Fruit fly (Drosophila melanogaster) whole organism, embryonic: ENCODE measurements around the gene CG43707.

Experiments used
- CG10147 ChIP-seq: fragments of 200-800 bp; sonication (Bioruptor generic); optimal IDR thresholded peaks from 2 replicates; lab custom pipeline; 2019; ENCODE audit warnings: missing biosample characterization, mild to moderate bottlenecking, missing genetic modification characterization, moderate library complexity
- CG10267 ChIP-seq: fragments of 200-800 bp; sonication (Bioruptor generic); optimal IDR thresholded peaks from 2 replicates; lab custom pipeline; 2018; ENCODE audit warnings: missing biosample characterization, mild to moderate bottlenecking, missing genetic modification characterization, moderate library complexity
- CG10321 ChIP-seq: fragments of 200-800 bp; sonication (Bioruptor generic); IDR thresholded peaks from 2 replicates; pipeline ENCODE4 v1.3.6; 2022; ENCODE audit warnings: missing biosample characterization, missing genetic modification characterization
- CG10366 ChIP-seq: fragments of 200-800 bp; sonication (Bioruptor generic); IDR thresholded peaks from 2 replicates; pipeline ENCODE4 v1.3.6; 2022; ENCODE audit warnings: missing biosample characterization, missing genetic modification characterization
- CG10543 ChIP-seq: fragments of 200-800 bp; sonication (Bioruptor generic); optimal IDR thresholded peaks from 3 replicates; lab custom pipeline; 2017; ENCODE audit warnings: missing biosample characterization, mild to moderate bottlenecking, missing genetic modification characterization, moderate library complexity
- CG12104 ChIP-seq: fragments of 200-800 bp; sonication (Bioruptor generic); optimal IDR thresholded peaks from 3 replicates; lab custom pipeline; 2016; ENCODE audit warnings: missing biosample characterization, missing genetic modification characterization
- CG12744 ChIP-seq: fragments of 200-800 bp; sonication (Bioruptor generic); optimal IDR thresholded peaks from 2 replicates; lab custom pipeline; 2016; ENCODE audit warnings: missing biosample characterization, missing genetic modification characterization
- CG14710 ChIP-seq: fragments of 200-800 bp; sonication (Bioruptor generic); optimal IDR thresholded peaks from 3 replicates; lab custom pipeline; 2019; ENCODE audit warnings: missing biosample characterization, mild to moderate bottlenecking, missing genetic modification characterization, moderate library complexity
- CG15269 ChIP-seq: fragments of 200-800 bp; sonication (Bioruptor generic); optimal IDR thresholded peaks from 2 replicates; lab custom pipeline; 2018; ENCODE audit warnings: missing biosample characterization, mild to moderate bottlenecking, missing genetic modification characterization, moderate library complexity
- CG17361 ChIP-seq: fragments of 200-800 bp; sonication (Bioruptor generic); IDR thresholded peaks from 3 replicates; pipeline ENCODE4 v1.3.6; 2022; ENCODE audit warnings: missing biosample characterization, missing genetic modification characterization
- CG17385 ChIP-seq: fragments of 200-800 bp; sonication (Bioruptor generic); optimal IDR thresholded peaks from 3 replicates; lab custom pipeline; 2018; ENCODE audit warnings: missing biosample characterization, mild to moderate bottlenecking, missing genetic modification characterization
- CG2199 ChIP-seq: fragments of 200-800 bp; sonication (Bioruptor generic); IDR thresholded peaks from 3 replicates; pipeline ENCODE4 v1.3.6; 2022; ENCODE audit warnings: missing biosample characterization, missing genetic modification characterization
- CG2875 ChIP-seq: fragments of 200-800 bp; sonication (Bioruptor generic); optimal IDR thresholded peaks from 2 replicates; lab custom pipeline; 2017; ENCODE audit warnings: missing biosample characterization, mild to moderate bottlenecking, missing genetic modification characterization, missing genetic modification reagents
- CG30403 ChIP-seq: fragments of 200-800 bp; sonication (Bioruptor generic); optimal IDR thresholded peaks from 3 replicates; lab custom pipeline; 2016; ENCODE audit warnings: missing biosample characterization, missing genetic modification characterization
- CG31224 ChIP-seq: fragments of 200-800 bp; sonication (Bioruptor generic); IDR thresholded peaks from 2 replicates; pipeline ENCODE4 v1.3.6; 2022; ENCODE audit warnings: missing biosample characterization, missing genetic modification characterization
- CG5953 ChIP-seq: fragments of 200-800 bp; sonication (Bioruptor generic); IDR thresholded peaks from 2 replicates; pipeline ENCODE4 v1.3.6; 2022; ENCODE audit warnings: missing biosample characterization, missing genetic modification characterization
- CG6254 ChIP-seq: fragments of 200-800 bp; sonication (Bioruptor generic); optimal IDR thresholded peaks from 3 replicates; lab custom pipeline; 2017; ENCODE audit warnings: mild to moderate bottlenecking, missing biosample characterization, missing genetic modification reagents, missing genetic modification characterization
- CG6854 ChIP-seq: fragments of 200-800 bp; sonication (Bioruptor generic); optimal IDR thresholded peaks from 3 replicates; lab custom pipeline; 2017; ENCODE audit warnings: missing biosample characterization, mild to moderate bottlenecking, missing genetic modification characterization
- CG7839 ChIP-seq: fragments of 200-800 bp; sonication (Bioruptor generic); optimal IDR thresholded peaks from 3 replicates; lab custom pipeline; 2018; ENCODE audit warnings: missing biosample characterization, mild to moderate bottlenecking, missing genetic modification characterization, moderate library complexity
- CG8281 ChIP-seq: fragments of 200-800 bp; sonication (Bioruptor generic); optimal IDR thresholded peaks from 2 replicates; lab custom pipeline; 2018; ENCODE audit warnings: missing biosample characterization, mild to moderate bottlenecking, missing genetic modification characterization, moderate library complexity
- CG8478 ChIP-seq: fragments of >200 bp; optimal IDR thresholded peaks from 2 replicates; lab custom pipeline; 2018
- CG9215 ChIP-seq: fragments of 200-800 bp; sonication (Bioruptor generic); IDR thresholded peaks from 2 replicates; pipeline ENCODE4 v1.3.6; 2022; ENCODE audit warnings: missing biosample characterization, missing genetic modification characterization
- Deaf1 ChIP-seq: fragments of 200-800 bp; optimal IDR thresholded peaks from 3 replicates; lab custom pipeline; 2019; ENCODE audit warnings: missing biosample characterization, mild to moderate bottlenecking, missing genetic modification characterization, moderate library complexity
- Drgx ChIP-seq: fragments of 200-800 bp; sonication (Bioruptor generic); IDR thresholded peaks from 2 replicates; pipeline ENCODE4 v1.3.6; 2022; ENCODE audit warnings: missing biosample characterization, missing genetic modification characterization
- Fer3 ChIP-seq: fragments of 200-800 bp; sonication (Bioruptor generic); optimal IDR thresholded peaks from 2 replicates; lab custom pipeline; 2018; ENCODE audit warnings: missing biosample characterization, mild to moderate bottlenecking, missing genetic modification characterization, moderate library complexity
- Gug ChIP-seq: fragments of 200-800 bp; sonication (Bioruptor generic); IDR thresholded peaks from 4 replicates; pipeline ENCODE4 v1.3.6; 2022; ENCODE audit warnings: missing biosample characterization, missing genetic modification characterization
- Hr3 ChIP-seq: fragments of 200-800 bp; sonication (Bioruptor generic); optimal IDR thresholded peaks from 3 replicates; lab custom pipeline; 2016; ENCODE audit warnings: missing biosample characterization, missing genetic modification characterization
- Hr78 ChIP-seq, 2 experiments: fragments of 200-800 bp in 1 of 2; fragments of >200 bp in 1 of 2; sonication (Bioruptor generic) in 1 of 2; optimal IDR thresholded peaks; 2 replicates each; lab custom pipeline; 2017 to 2019; ENCODE audit warnings: missing biosample characterization in 2 of 2, missing genetic modification characterization in 2 of 2, mild to moderate bottlenecking in 1 of 2, moderate library complexity in 1 of 2
- PHDP ChIP-seq: fragments of 200-800 bp; sonication (Bioruptor generic); optimal IDR thresholded peaks from 3 replicates; lab custom pipeline; 2018; ENCODE audit warnings: missing biosample characterization, mild to moderate bottlenecking, missing genetic modification characterization, moderate library complexity
- Six4 ChIP-seq: fragments of 200-800 bp; sonication (Bioruptor generic); optimal IDR thresholded peaks from 2 replicates; lab custom pipeline; 2016; ENCODE audit warnings: missing biosample characterization, missing genetic modification characterization
- amos ChIP-seq: fragments of 200-800 bp; sonication (Bioruptor generic); IDR thresholded peaks from 2 replicates; pipeline ENCODE4 v1.3.6; 2022; ENCODE audit warnings: missing biosample characterization, missing genetic modification characterization; ENCODE audit not compliant: partially characterized antibody
- dimm ChIP-seq: fragments of 200-800 bp; sonication (Bioruptor generic); IDR thresholded peaks from 2 replicates; pipeline ENCODE4 v1.3.6; 2022; ENCODE audit warnings: missing biosample characterization, missing genetic modification characterization
- dmrt99B ChIP-seq: fragments of 200-800 bp; sonication (Bioruptor generic); optimal IDR thresholded peaks from 2 replicates; lab custom pipeline; 2018; ENCODE audit warnings: missing biosample characterization, mild to moderate bottlenecking, missing genetic modification characterization, moderate library complexity
- dpn ChIP-seq, 2 experiments: fragments of 200-800 bp; sonication (Bioruptor generic); optimal IDR thresholded peaks; 3 replicates each; lab custom pipeline; 2016; ENCODE audit warnings: missing biosample characterization in 2 of 2, missing genetic modification characterization in 2 of 2
- eve ChIP-seq, 2 experiments: fragments of >200 bp; optimal IDR thresholded peaks; 2 replicates each; lab custom pipeline; 2017; ENCODE audit warnings: missing biosample characterization in 2 of 2, missing genetic modification characterization in 2 of 2
- fd3F ChIP-seq: fragments of 200-800 bp; sonication (Bioruptor generic); optimal IDR thresholded peaks from 2 replicates; lab custom pipeline; 2018; ENCODE audit warnings: missing biosample characterization, mild to moderate bottlenecking, missing genetic modification characterization, moderate library complexity
- gsb-n ChIP-seq: fragments of 200-800 bp; sonication (Bioruptor generic); optimal IDR thresholded peaks from 3 replicates; lab custom pipeline; 2018; ENCODE audit warnings: missing biosample characterization, mild to moderate bottlenecking, missing genetic modification characterization
- h ChIP-seq: fragments of >200 bp; optimal IDR thresholded peaks from 2 replicates; lab custom pipeline; 2017
- nau ChIP-seq: fragments of 200-800 bp; sonication (Bioruptor generic); optimal IDR thresholded peaks from 3 replicates; lab custom pipeline; 2017; ENCODE audit warnings: missing biosample characterization, mild to moderate bottlenecking, missing genetic modification characterization, missing genetic modification reagents
- nerfin-1 ChIP-seq: fragments of 200-800 bp; sonication (Bioruptor generic); optimal IDR thresholded peaks from 3 replicates; lab custom pipeline; 2019; ENCODE audit warnings: missing biosample characterization, mild to moderate bottlenecking, missing genetic modification characterization, moderate library complexity
- nom ChIP-seq: fragments of 200-800 bp; sonication (Bioruptor generic); optimal IDR thresholded peaks from 2 replicates; lab custom pipeline; 2017; ENCODE audit warnings: missing biosample characterization, missing genetic modification characterization, mild to moderate bottlenecking, moderate library complexity, missing genetic modification reagents
- pum ChIP-seq: fragments of 200-800 bp; sonication (Bioruptor generic); optimal IDR thresholded peaks from 2 replicates; lab custom pipeline; 2016; ENCODE audit warnings: missing biosample characterization, missing genetic modification characterization
- rib ChIP-seq: fragments of 200-800 bp; sonication (Bioruptor generic); IDR thresholded peaks from 2 replicates; pipeline ENCODE4 v1.3.6; 2022; ENCODE audit warnings: missing biosample characterization, missing genetic modification characterization
- row ChIP-seq: fragments of 200-800 bp; sonication (Bioruptor generic); IDR thresholded peaks from 3 replicates; pipeline ENCODE4 v1.3.6; 2022; ENCODE audit warnings: missing biosample characterization, missing genetic modification characterization
- sens ChIP-seq: fragments of 200-800 bp; sonication (Bioruptor generic); peaks from one replicate; lab custom pipeline; 2016; ENCODE audit warnings: missing biosample characterization, missing genetic modification characterization
- slbo ChIP-seq: fragments of 200-800 bp; sonication (Bioruptor generic); IDR thresholded peaks from 2 replicates; pipeline ENCODE4 v1.3.6; 2022; ENCODE audit warnings: missing biosample characterization, missing genetic modification characterization
- sqz ChIP-seq: fragments of 200-800 bp; sonication (Bioruptor generic); optimal IDR thresholded peaks from 3 replicates; lab custom pipeline; 2018; ENCODE audit warnings: missing biosample characterization, mild to moderate bottlenecking, missing genetic modification characterization
- tin ChIP-seq: fragments of 200-800 bp; sonication (Bioruptor generic); optimal IDR thresholded peaks from 3 replicates; lab custom pipeline; 2016; ENCODE audit warnings: missing biosample characterization, missing genetic modification characterization
- tio ChIP-seq: fragments of 200-800 bp; sonication (Bioruptor generic); optimal IDR thresholded peaks from 2 replicates; lab custom pipeline; 2017; ENCODE audit warnings: missing biosample characterization, missing genetic modification characterization, inconsistent platforms
- zfh1 ChIP-seq: fragments of 200-800 bp; sonication (Bioruptor generic); IDR thresholded peaks from 3 replicates; pipeline ENCODE4 v1.3.6; 2022; ENCODE audit warnings: missing biosample characterization, missing genetic modification characterization

CG43707 gene

dm6 chr2L:3772937-3773623, 16.0 kb downstream of the CG43707 start (continued):
- TF ChIP-seq nom (GFP tag; lab: Kevin White, UChicago), result peak; percentile 56
- TF ChIP-seq CG14710 (tag; lab: Kevin White, UChicago), result peak; percentile 71
- peak; percentile 61 for TF ChIP-seq CG10147 (GFP tag; lab: Kevin White, UChicago)
- TF ChIP-seq CG10543 (GFP tag; lab: Kevin White, UChicago), result peak; percentile 64
- peak; percentile 52 for TF ChIP-seq CG6254 (GFP tag; lab: Kevin White, UChicago)
- peak; percentile 63 for TF ChIP-seq CG30403 (GFP tag; lab: Kevin White, UChicago)
- peak; percentile 41 for TF ChIP-seq CG10267 (tag; lab: Kevin White, UChicago)
- TF ChIP-seq fd3F (GFP tag; lab: Kevin White, UChicago), result peak; percentile 10
- peak; percentile 66 for TF ChIP-seq PHDP (tag; lab: Kevin White, UChicago)
- TF ChIP-seq dimm (GFP tag; lab: Robert Waterston, UW), result no peak
- TF ChIP-seq dpn (GFP tag; optimal IDR thresholded peaks at IDR 0.05; lab: Kevin White, UChicago), result peak in 1 of 2 experiments; percentile 7
- TF ChIP-seq Fer3, result peak; percentile 36
- TF ChIP-seq CG8478 (lab: Kevin White, UChicago), result no peak
- TF ChIP-seq Deaf1 (tag; lab: Kevin White, UChicago), result peak; percentile 72
- TF ChIP-seq dmrt99B (tag; lab: Kevin White, UChicago), result peak; percentile 73
- TF ChIP-seq sqz (GFP tag; lab: Kevin White, UChicago), result peak; percentile 31
- TF ChIP-seq nerfin-1 (tag; lab: Kevin White, UChicago), result peak; percentile 49
- TF ChIP-seq CG2875 (GFP tag; lab: Kevin White, UChicago), result peak; percentile 25
- TF ChIP-seq CG17361 (GFP tag; lab: Robert Waterston, UW), result peak; percentile 85
- TF ChIP-seq Hr78 (GFP tag; optimal IDR thresholded peaks at IDR 0.05; lab: Kevin White, UChicago), result peak in 1 of 2 experiments; percentile 48
- no peak for TF ChIP-seq h (lab: Kevin White, UChicago)
- no peak for TF ChIP-seq CG5953 (GFP tag; lab: Robert Waterston, UW)
- 0 out of 2 replicates have a peak, but pooled peaks have one; percentile 43 for TF ChIP-seq slbo (GFP tag; lab: Robert Waterston, UW)
- TF ChIP-seq zfh1, result no peak
- peak; percentile 86 for TF ChIP-seq CG2199 (GFP tag; lab: Robert Waterston, UW)
- no peak for TF ChIP-seq tin (GFP tag; lab: Kevin White, UChicago)
- peak; percentile 55 for TF ChIP-seq Hr3 (GFP tag; lab: Kevin White, UChicago)
- peak; percentile 66 for TF ChIP-seq CG17385
- peak in 1 of 2 experiments; percentile 53 for TF ChIP-seq eve (GFP tag; optimal IDR thresholded peaks at IDR 0.05; lab: Kevin White, UChicago)
- TF ChIP-seq rib (GFP tag; lab: Robert Waterston, UW), result peak; percentile 34; the same call in 1 of the 2 replicates
- TF ChIP-seq gsb-n, result peak; percentile 4
- peak; percentile 55 for TF ChIP-seq tio (GFP tag; lab: Kevin White, UChicago)
- peak; percentile 66 for TF ChIP-seq CG15269 (tag; lab: Kevin White, UChicago)
- TF ChIP-seq Gug, result no peak
- no peak for TF ChIP-seq CG8281 (tag; lab: Kevin White, UChicago)
- TF ChIP-seq amos (GFP tag; lab: Robert Waterston, UW), result no peak
- no peak for TF ChIP-seq CG31224
- TF ChIP-seq CG12104, result peak; percentile 8
- TF ChIP-seq sens (GFP tag; lab: Kevin White, UChicago), result peak; percentile 88
- TF ChIP-seq pum (GFP tag; lab: Kevin White, UChicago), result peak; percentile 18
- TF ChIP-seq Six4 (GFP tag; lab: Kevin White, UChicago), result peak; percentile 10
- TF ChIP-seq CG12744 (GFP tag; lab: Kevin White, UChicago), result peak; percentile 22
- 0 out of 2 replicates have a peak, but pooled peaks have one; percentile 9 for TF ChIP-seq CG10366 (GFP tag; lab: Robert Waterston, UW)
- TF ChIP-seq nau, result peak; percentile 5
- peak; percentile 22 for TF ChIP-seq Drgx (GFP tag; lab: Robert Waterston, UW)
- TF ChIP-seq CG7839 (tag; lab: Kevin White, UChicago), result peak; percentile 72
- peak; percentile 11 for TF ChIP-seq CG6854 (GFP tag; lab: Kevin White, UChicago)
- no peak for TF ChIP-seq CG9215
- TF ChIP-seq CG10321 (GFP tag; lab: Robert Waterston, UW), result peak; percentile 50; the same call in 1 of the 2 replicates
- peak; percentile 65 for TF ChIP-seq row (GFP tag; lab: Robert Waterston, UW)
